Fruit fly (Drosophila melanogaster): ENCODE results near the gene Smn.

Smn gene

dm6 chr3L:16544220-16544619, 37.1 kb downstream of the Smn start:
- no peak for TF ChIP-seq CG8478 (optimal IDR thresholded peaks at IDR 0.05)
- TF ChIP-seq CTCF (optimal IDR thresholded peaks at IDR 0.05), result no peak

DNA sequence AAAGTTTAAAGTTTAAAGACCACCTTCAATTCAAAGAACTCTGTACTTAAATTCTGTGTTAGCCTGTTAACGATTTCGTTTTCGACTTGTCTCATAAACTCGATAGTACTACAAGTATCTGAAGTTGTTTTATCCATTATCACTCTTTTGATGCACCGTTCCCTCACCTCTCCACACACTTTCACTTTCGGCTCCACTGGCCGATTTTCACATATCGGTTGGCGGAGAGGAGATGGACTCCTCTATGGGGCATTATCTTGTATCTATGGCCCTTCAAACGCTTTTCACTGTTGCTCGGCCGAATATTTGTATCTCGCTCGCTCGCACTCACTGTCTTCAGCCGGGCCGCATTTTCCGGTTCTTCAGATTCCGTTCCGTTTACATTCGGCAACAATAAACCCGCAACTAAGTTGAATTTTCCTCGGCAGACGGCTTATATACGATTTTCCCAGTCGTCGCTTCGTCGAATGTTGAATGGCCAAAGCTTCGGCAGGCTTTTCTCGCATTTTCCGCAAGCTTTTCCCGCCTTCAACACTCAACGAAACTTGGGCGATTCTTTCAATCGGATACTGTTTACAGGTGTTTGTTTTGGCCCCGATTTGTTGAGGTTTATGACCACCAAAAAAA, 38.2 kb downstream of the Smn start, which contains the start of gene CG43373:
Gene CG43373 (minus strand): TSS at position 373 of the 627 bp plus-strand sequence.
- TF ChIP-seq CTCF (optimal IDR thresholded peaks at IDR 0.05) (no peak), CG8478 (optimal IDR thresholded peaks at IDR 0.05) (no peak)

- TF ChIP-seq CG8478 (optimal IDR thresholded peaks at IDR 0.05), result no peak
- TF ChIP-seq CTCF (optimal IDR thresholded peaks at IDR 0.05), result no peak
Measured at dm6 chr3L:16533932-16534331, 47.4 kb downstream of the Smn start.

Measured in S2 (cell line).